Worm (Caenorhabditis elegans) whole organism, mixed stage, embryonic: ENCODE measurements around the gene acs-18.

Experiments used
- M03D4.4 ChIP-seq: sonication (generic microtip); optimal IDR thresholded peaks from 2 replicates; lab custom pipeline; 2017; ENCODE audit warnings: mild to moderate bottlenecking, missing genetic modification characterization, missing compliant biosample characterization
- ceh-83 ChIP-seq: fragments of 200-800 bp; sonication (Bioruptor generic); optimal IDR thresholded peaks from 2 replicates; lab custom pipeline; 2018; ENCODE audit warnings: mild to moderate bottlenecking, missing genetic modification characterization, missing compliant biosample characterization
- ces-1 ChIP-seq: fragments of 150-350 bp; optimal IDR thresholded peaks from 2 replicates; lab custom pipeline; 2014; ENCODE audit warnings: missing biosample characterization, missing genetic modification reagents, missing genetic modification characterization
- elt-1 ChIP-seq: sonication (generic microtip); optimal IDR thresholded peaks from 2 replicates; lab custom pipeline; 2017; ENCODE audit warnings: missing genetic modification characterization, mild to moderate bottlenecking, missing compliant biosample characterization, antibody characterized with exemption, moderate library complexity, borderline replicate concordance; ENCODE audit not compliant: insufficient read depth
- elt-3 ChIP-seq: fragments of 150-350 bp; optimal IDR thresholded peaks from 2 replicates; lab custom pipeline; 2014; ENCODE audit warnings: missing biosample characterization, missing genetic modification characterization
- ham-2 ChIP-seq: fragments of 200-800 bp; sonication (Bioruptor generic); optimal IDR thresholded peaks from 2 replicates; lab custom pipeline; 2018; ENCODE audit warnings: mild to moderate bottlenecking, missing genetic modification characterization, missing compliant biosample characterization
- mab-5 ChIP-seq: fragments of 150-350 bp; optimal IDR thresholded peaks from 2 replicates; lab custom pipeline; 2014; ENCODE audit warnings: missing biosample characterization, missing genetic modification characterization
- nhr-2 ChIP-seq: fragments of 150-350 bp; optimal IDR thresholded peaks from 2 replicates; lab custom pipeline; 2014; ENCODE audit warnings: missing biosample characterization, missing genetic modification characterization
- nhr-237 ChIP-seq: fragments of 150-350 bp; optimal IDR thresholded peaks from 2 replicates; lab custom pipeline; 2014; ENCODE audit warnings: missing biosample characterization, missing genetic modification characterization
- nhr-76 ChIP-seq: sonication (generic microtip); optimal IDR thresholded peaks from 2 replicates; lab custom pipeline; 2017; ENCODE audit warnings: missing biosample characterization, missing genetic modification characterization
- pha-4 ChIP-seq: fragments of 150-350 bp; optimal IDR thresholded peaks from 2 replicates; lab custom pipeline; 2018; ENCODE audit warnings: missing biosample characterization, missing genetic modification reagents, missing genetic modification characterization
- snpc-4 ChIP-seq: fragments of 150-350 bp; optimal IDR thresholded peaks from 2 replicates; lab custom pipeline; 2014; ENCODE audit warnings: missing biosample characterization, missing genetic modification characterization

Gene acs-18

ce11 chrIV:10269137-10269933, 44.1 kb downstream of the acs-18 start, which contains the start of the genes nspd-7 and Y43C5A.2:
TSS of gene nspd-7 (minus strand) at chrIV:10269187.
TSS of gene Y43C5A.2 (plus strand) at chrIV:10269883.
- TF ChIP-seq elt-1 (tag; lab: Kevin White, UChicago) (no peak), M03D4.4 (tag; lab: Kevin White, UChicago) (no peak), ham-2 (GFP tag; lab: Kevin White, UChicago) (no peak), pha-4 (no peak), nhr-2 (tag; lab: Kevin White, UChicago) (no peak), ceh-83 (GFP tag; lab: Kevin White, UChicago) (no peak), mab-5 (tag; lab: Kevin White, UChicago) (no peak), nhr-237 (tag; lab: Kevin White, UChicago) (no peak), ces-1 (GFP tag; lab: Kevin White, UChicago) (no peak), snpc-4 (tag; lab: Kevin White, UChicago) (no peak)

- TF ChIP-seq snpc-4 (tag; lab: Kevin White, UChicago) = no peak
- TF ChIP-seq pha-4 = no peak
- peak; percentile 63 for TF ChIP-seq elt-3
- no peak for TF ChIP-seq nhr-76
- peak; percentile 99 for TF ChIP-seq elt-1 (tag; lab: Kevin White, UChicago)
- TF ChIP-seq, all 35 proteins: peak for 2
Measured at ce11 chrIV:10261061-10261460, 52.4 kb downstream of the acs-18 start.
